Worm (Caenorhabditis elegans) whole organism, L3 larva: Measurements from ENCODE around the gene nhr-68.

Experiments
- R02D3.7 ChIP-seq: fragments of 150-350 bp; optimal IDR thresholded peaks from 2 replicates; lab custom pipeline; 2014; ENCODE audit warnings: missing biosample characterization, missing genetic modification characterization
- ZK546.5 ChIP-seq: sonication (generic microtip); optimal IDR thresholded peaks from 2 replicates; lab custom pipeline; 2017; ENCODE audit warnings: missing biosample characterization, missing genetic modification characterization
- aly-2 ChIP-seq: fragments of 150-350 bp; optimal IDR thresholded peaks from 2 replicates; lab custom pipeline; 2014; ENCODE audit warnings: missing biosample characterization, missing genetic modification characterization
- ama-1 ChIP-seq: fragments of 150-350 bp; optimal IDR thresholded peaks from 2 replicates; lab custom pipeline; 2018
- ceh-16 ChIP-seq: sonication (generic microtip); optimal IDR thresholded peaks from 2 replicates; lab custom pipeline; 2017; ENCODE audit warnings: missing biosample characterization, missing genetic modification characterization
- ceh-28 ChIP-seq: fragments of 150-350 bp; optimal IDR thresholded peaks from 2 replicates; lab custom pipeline; 2014; ENCODE audit warnings: missing biosample characterization, missing genetic modification reagents, missing genetic modification characterization
- ceh-82 ChIP-seq: fragments of 150-350 bp; optimal IDR thresholded peaks from 2 replicates; lab custom pipeline; 2014; ENCODE audit warnings: missing biosample characterization, missing genetic modification characterization
- ceh-9 ChIP-seq: sonication (generic microtip); optimal IDR thresholded peaks from 2 replicates; lab custom pipeline; 2018; ENCODE audit warnings: missing biosample characterization, missing genetic modification characterization
- daf-12 ChIP-seq: fragments of 150-350 bp; optimal IDR thresholded peaks from 2 replicates; lab custom pipeline; 2014; ENCODE audit warnings: missing biosample characterization, missing genetic modification reagents, missing genetic modification characterization
- egl-27 ChIP-seq: sonication (generic microtip); optimal IDR thresholded peaks from 4 replicates; lab custom pipeline; 2017; ENCODE audit warnings: missing biosample characterization, missing genetic modification reagents, missing genetic modification characterization
- egl-5 ChIP-seq: fragments of 150-350 bp; optimal IDR thresholded peaks from 2 replicates; lab custom pipeline; 2017; ENCODE audit warnings: missing biosample characterization, missing genetic modification reagents, missing genetic modification characterization, inconsistent platforms
- elt-1 ChIP-seq: fragments of 150-350 bp; optimal IDR thresholded peaks from 2 replicates; lab custom pipeline; 2014; ENCODE audit warnings: missing biosample characterization, missing genetic modification characterization
- elt-2 ChIP-seq: sonication (generic microtip); optimal IDR thresholded peaks from 2 replicates; lab custom pipeline; 2016; ENCODE audit warnings: missing genetic modification reagents, mild to moderate bottlenecking, missing genetic modification characterization, missing compliant biosample characterization
- elt-3 ChIP-seq, 3 experiments: fragments of 150-350 bp in 1 of 3; sonication (generic microtip) in 2 of 3; optimal IDR thresholded peaks; 2 replicates in 2 of 3; 4 replicates in 1 of 3; lab custom pipeline; 2014 to 2017; ENCODE audit warnings: missing biosample characterization in 3 of 3, missing genetic modification characterization in 3 of 3
- eor-1 ChIP-seq, 2 experiments: fragments of 150-350 bp; optimal IDR thresholded peaks; 2 replicates each; lab custom pipeline; 2014 to 2018; ENCODE audit warnings: missing biosample characterization in 2 of 2, missing genetic modification characterization in 2 of 2
- fkh-10 ChIP-seq: sonication (generic microtip); optimal IDR thresholded peaks from 2 replicates; lab custom pipeline; 2017; ENCODE audit warnings: missing biosample characterization, missing genetic modification reagents, missing genetic modification characterization
- fkh-2 ChIP-seq: fragments of 150-350 bp; optimal IDR thresholded peaks from 2 replicates; lab custom pipeline; 2014; ENCODE audit warnings: missing biosample characterization, missing genetic modification reagents, missing genetic modification characterization
- fos-1 ChIP-seq: fragments of 150-350 bp; optimal IDR thresholded peaks from 2 replicates; lab custom pipeline; 2014; ENCODE audit warnings: missing biosample characterization, missing genetic modification characterization
- hmg-11 ChIP-seq: sonication (generic microtip); optimal IDR thresholded peaks from 2 replicates; lab custom pipeline; 2016; ENCODE audit warnings: missing genetic modification characterization, missing compliant biosample characterization
- jun-1 ChIP-seq: fragments of 150-350 bp; optimal IDR thresholded peaks from 2 replicates; lab custom pipeline; 2014; ENCODE audit warnings: missing biosample characterization, missing genetic modification reagents, missing genetic modification characterization
- lin-15B ChIP-seq: fragments of 150-350 bp; optimal IDR thresholded peaks from 2 replicates; lab custom pipeline; 2014; ENCODE audit warnings: missing biosample characterization, missing genetic modification characterization
- lin-39 ChIP-seq: fragments of 150-350 bp; optimal IDR thresholded peaks from 2 replicates; lab custom pipeline; 2018; ENCODE audit warnings: missing biosample characterization, missing genetic modification reagents, missing genetic modification characterization
- lsy-12 ChIP-seq: sonication (generic microtip); optimal IDR thresholded peaks from 2 replicates; lab custom pipeline; 2016; ENCODE audit warnings: mild to moderate bottlenecking, missing genetic modification characterization, missing compliant biosample characterization
- mdl-1 ChIP-seq: fragments of 150-350 bp; optimal IDR thresholded peaks from 2 replicates; lab custom pipeline; 2014; ENCODE audit warnings: missing biosample characterization, missing genetic modification characterization
- mml-1 ChIP-seq: fragments of 150-350 bp; sonication (generic microtip); optimal IDR thresholded peaks from 3 replicates; lab custom pipeline; 2014; ENCODE audit warnings: missing biosample characterization, missing genetic modification characterization
- nfya-1 ChIP-seq: sonication (generic microtip); optimal IDR thresholded peaks from 2 replicates; lab custom pipeline; 2017; ENCODE audit warnings: missing genetic modification characterization, mild to moderate bottlenecking, missing compliant biosample characterization, antibody characterized with exemption, moderate library complexity; ENCODE audit not compliant: insufficient read depth
- nhr-11 ChIP-seq: fragments of 150-350 bp; optimal IDR thresholded peaks from 2 replicates; lab custom pipeline; 2014; ENCODE audit warnings: missing biosample characterization, missing genetic modification characterization
- nhr-12 ChIP-seq: fragments of 150-350 bp; optimal IDR thresholded peaks from 2 replicates; lab custom pipeline; 2014; ENCODE audit warnings: missing biosample characterization, missing genetic modification characterization
- nhr-23 ChIP-seq: fragments of 150-350 bp; optimal IDR thresholded peaks from 2 replicates; lab custom pipeline; 2014; ENCODE audit warnings: missing biosample characterization, missing genetic modification reagents, missing genetic modification characterization
- nhr-237 ChIP-seq: fragments of 150-350 bp; optimal IDR thresholded peaks from 2 replicates; lab custom pipeline; 2014; ENCODE audit warnings: missing biosample characterization, missing genetic modification characterization
- nhr-25 ChIP-seq: sonication (generic microtip); optimal IDR thresholded peaks from 2 replicates; lab custom pipeline; 2017; ENCODE audit warnings: missing biosample characterization, missing genetic modification characterization
- nhr-28 ChIP-seq: fragments of 150-350 bp; optimal IDR thresholded peaks from 2 replicates; lab custom pipeline; 2014; ENCODE audit warnings: missing biosample characterization, missing genetic modification characterization
- nhr-43 ChIP-seq: sonication (generic microtip); optimal IDR thresholded peaks from 2 replicates; lab custom pipeline; 2016; ENCODE audit warnings: mild to moderate bottlenecking, missing genetic modification characterization, missing compliant biosample characterization; ENCODE audit not compliant: poor library complexity, severe bottlenecking
- nhr-67 ChIP-seq: fragments of 150-350 bp; optimal IDR thresholded peaks from 2 replicates; lab custom pipeline; 2014; ENCODE audit warnings: missing biosample characterization, missing genetic modification characterization
- nhr-76 ChIP-seq: fragments of 150-350 bp; sonication (generic microtip); optimal IDR thresholded peaks from 5 replicates; lab custom pipeline; 2014; ENCODE audit warnings: missing biosample characterization, missing genetic modification characterization
- nhr-77 ChIP-seq: fragments of 150-350 bp; optimal IDR thresholded peaks from 2 replicates; lab custom pipeline; 2014; ENCODE audit warnings: missing biosample characterization, missing genetic modification characterization
- pha-4 ChIP-seq: fragments of 150-350 bp; optimal IDR thresholded peaks from 2 replicates; lab custom pipeline; 2014; ENCODE audit warnings: missing biosample characterization, missing genetic modification reagents, missing genetic modification characterization
- pqm-1 ChIP-seq: fragments of 150-350 bp; optimal IDR thresholded peaks from 2 replicates; lab custom pipeline; 2017; ENCODE audit warnings: missing biosample characterization, missing genetic modification characterization, inconsistent platforms
- sea-2 ChIP-seq: fragments of 150-350 bp; sonication (generic microtip); optimal IDR thresholded peaks from 4 replicates; lab custom pipeline; 2014; ENCODE audit warnings: missing biosample characterization, missing genetic modification reagents, missing genetic modification characterization
- skn-1 ChIP-seq: fragments of 150-350 bp; optimal IDR thresholded peaks from 2 replicates; lab custom pipeline; 2014; ENCODE audit warnings: missing biosample characterization, missing genetic modification characterization
- snpc-4 ChIP-seq: fragments of 150-350 bp; optimal IDR thresholded peaks from 2 replicates; lab custom pipeline; 2014; ENCODE audit warnings: missing biosample characterization, missing genetic modification characterization
- tbx-2 ChIP-seq: sonication (generic microtip); optimal IDR thresholded peaks from 2 replicates; lab custom pipeline; 2016; ENCODE audit warnings: mild to moderate bottlenecking, missing genetic modification characterization, missing compliant biosample characterization
- unc-39 ChIP-seq: sonication (generic microtip); optimal IDR thresholded peaks from 4 replicates; lab custom pipeline; 2017; ENCODE audit warnings: missing biosample characterization, missing genetic modification characterization
- unc-62 ChIP-seq: fragments of 150-350 bp; sonication (generic microtip); optimal IDR thresholded peaks from 4 replicates; lab custom pipeline; 2014; ENCODE audit warnings: missing biosample characterization, missing genetic modification reagents, missing genetic modification characterization
- zag-1 ChIP-seq: fragments of 150-350 bp; optimal IDR thresholded peaks from 2 replicates; lab custom pipeline; 2014; ENCODE audit warnings: missing biosample characterization, missing genetic modification characterization
- ztf-11 ChIP-seq: fragments of 150-350 bp; optimal IDR thresholded peaks from 2 replicates; lab custom pipeline; 2014; ENCODE audit warnings: missing biosample characterization, missing genetic modification characterization
- ztf-4 ChIP-seq: fragments of 150-350 bp; optimal IDR thresholded peaks from 2 replicates; lab custom pipeline; 2014; ENCODE audit warnings: missing biosample characterization, missing genetic modification characterization

Gene nhr-68

DNA sequence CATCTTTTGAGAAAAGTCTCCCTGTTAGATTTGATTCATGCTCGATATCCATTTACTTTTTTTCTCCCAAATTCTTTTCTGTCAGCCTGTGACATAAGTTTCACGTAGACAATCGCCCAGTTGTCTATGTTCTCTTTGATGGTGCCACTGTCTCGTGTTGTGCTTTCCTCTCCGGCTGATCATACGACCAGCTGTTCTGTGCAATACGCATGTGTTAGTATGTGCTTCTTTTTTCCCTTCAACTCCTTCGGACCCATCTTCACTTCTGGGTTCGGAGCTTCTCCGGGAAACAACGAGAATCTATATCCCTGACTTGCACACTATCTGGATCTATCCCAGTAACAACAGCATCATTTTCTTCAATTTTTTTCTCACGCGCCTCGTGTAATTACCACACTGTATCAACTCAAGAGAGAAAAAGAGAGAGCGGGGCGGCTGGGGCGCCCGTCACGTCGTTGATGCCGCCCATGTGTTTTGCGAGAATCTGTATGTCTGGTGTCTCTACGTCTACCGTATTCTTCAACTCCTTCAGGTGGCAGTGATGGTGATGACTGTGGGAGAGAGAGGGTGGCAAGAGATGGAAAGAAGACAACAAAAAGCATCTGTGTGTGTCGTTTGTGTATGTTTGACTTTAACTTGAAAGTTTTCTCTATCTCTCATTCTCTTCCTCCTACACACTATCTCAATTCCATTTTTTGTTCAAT is 41.3 kb upstream of the nhr-68 start:
- TF ChIP-seq pha-4 (peak; percentile 96), egl-27 (peak; percentile 85), nhr-23 (tag; lab: Kevin White, UChicago) (peak; percentile 28), fkh-2 (no peak), nfya-1 (peak; percentile 52), ceh-16 (no peak), fkh-10 (no peak), aly-2 (no peak), nhr-12 (tag; lab: Kevin White, UChicago) (no peak), nhr-11 (tag; lab: Kevin White, UChicago) (no peak), jun-1 (tag; lab: Kevin White, UChicago) (peak; percentile 82), ztf-11 (tag; lab: Kevin White, UChicago) (no peak), ztf-4 (tag; lab: Kevin White, UChicago) (peak; percentile 18), elt-3 (tag; optimal IDR thresholded peaks at IDR 0.05; lab: Kevin White, UChicago) (peak in 1 of 3 experiments; percentile 43), lsy-12 (tag; lab: Kevin White, UChicago) (peak; percentile 58), eor-1 (tag; optimal IDR thresholded peaks at IDR 0.05; lab: Kevin White, UChicago) (no peak), fos-1 (no peak), unc-39 (tag; lab: Kevin White, UChicago) (no peak), ceh-82 (tag; lab: Kevin White, UChicago) (no peak), ceh-9 (tag; lab: Kevin White, UChicago) (no peak), lin-39 (tag; lab: Kevin White, UChicago) (peak; percentile 42), ceh-28 (peak; percentile 35), nhr-25 (tag; lab: Kevin White, UChicago) (peak; percentile 95), nhr-76 (no peak), unc-62 (GFP tag; lab: Kevin White, UChicago) (peak; percentile 62), nhr-67 (no peak), mml-1 (tag; lab: Kevin White, UChicago) (no peak), egl-5 (tag; lab: Kevin White, UChicago) (peak; percentile 21), zag-1 (tag; lab: Kevin White, UChicago) (no peak), nhr-43 (tag; lab: Kevin White, UChicago) (peak; percentile 70), lin-15B (no peak), tbx-2 (tag; lab: Kevin White, UChicago) (peak; percentile 54), nhr-28 (no peak), daf-12 (tag; lab: Kevin White, UChicago) (no peak), snpc-4 (tag; lab: Kevin White, UChicago) (peak; percentile 36), ZK546.5 (no peak), skn-1 (tag; lab: Kevin White, UChicago) (peak; percentile 73), pqm-1 (tag; lab: Kevin White, UChicago) (peak; percentile 81), mdl-1 (tag; lab: Kevin White, UChicago) (peak; percentile 77), hmg-11 (tag; lab: Kevin White, UChicago) (no peak), elt-2 (tag; lab: Kevin White, UChicago) (peak; percentile 88), R02D3.7 (tag; lab: Kevin White, UChicago) (no peak), elt-1 (tag; lab: Kevin White, UChicago) (peak; percentile 58), ama-1 (no peak), nhr-237 (tag; lab: Kevin White, UChicago) (no peak), nhr-77 (no peak), sea-2 (GFP tag; lab: Kevin White, UChicago) (no peak)
- TF ChIP-seq, all 47 proteins: peak for 21
